Worm (Caenorhabditis elegans) whole organism, L4 larva: ENCODE data around the gene cest-8.

Experiments
- D1046.2 ChIP-seq: fragments of 200-800 bp; sonication (Bioruptor generic); IDR thresholded peaks from 2 replicates; pipeline ENCODE4 v1.3.6; 2022; ENCODE audit warnings: missing genetic modification characterization, missing compliant biosample characterization
- F49E8.2 ChIP-seq: sonication (generic microtip); optimal IDR thresholded peaks from 2 replicates; lab custom pipeline; 2016; ENCODE audit warnings: missing compliant biosample characterization, mild to moderate bottlenecking, missing genetic modification characterization, borderline replicate concordance
- R02D3.7 ChIP-seq: fragments of 150-350 bp; sonication (generic microtip); optimal IDR thresholded peaks from 3 replicates; lab custom pipeline; 2014; ENCODE audit warnings: missing biosample characterization, missing genetic modification characterization
- T26A8.4 ChIP-seq: fragments of 200-800 bp; sonication (Bioruptor generic); IDR thresholded peaks from 2 replicates; pipeline ENCODE4 v1.3.6; 2022; ENCODE audit warnings: missing genetic modification characterization, missing compliant biosample characterization
- Y5F2A.4 ChIP-seq: fragments of 200-800 bp; sonication (Bioruptor generic); optimal IDR thresholded peaks from 2 replicates; lab custom pipeline; 2018; ENCODE audit warnings: mild to moderate bottlenecking, missing genetic modification characterization, missing compliant biosample characterization
- aha-1 ChIP-seq: fragments of 150-350 bp; peaks from one replicate; lab custom pipeline; 2014; ENCODE audit warnings: missing biosample characterization, missing genetic modification characterization
- aly-2 ChIP-seq: sonication (generic microtip); optimal IDR thresholded peaks from 2 replicates; lab custom pipeline; 2018; ENCODE audit warnings: missing biosample characterization, missing genetic modification characterization
- ama-1 ChIP-seq: fragments of 150-350 bp; optimal IDR thresholded peaks from 2 replicates; lab custom pipeline; 2014; ENCODE audit warnings: inconsistent platforms, mixed read lengths
- cey-2 ChIP-seq: sonication (generic microtip); optimal IDR thresholded peaks from 3 replicates; lab custom pipeline; 2017; ENCODE audit warnings: missing genetic modification characterization, mild to moderate bottlenecking, missing compliant biosample characterization, antibody characterized with exemption, borderline replicate concordance; ENCODE audit not compliant: insufficient read depth
- daf-12 ChIP-seq: fragments of 150-350 bp; optimal IDR thresholded peaks from 2 replicates; lab custom pipeline; 2014; ENCODE audit warnings: missing biosample characterization, missing genetic modification reagents, missing genetic modification characterization
- daf-16 ChIP-seq, 3 experiments: sonication (generic microtip); optimal IDR thresholded peaks; 2 replicates each; lab custom pipeline; 2016 to 2017; ENCODE audit warnings: missing genetic modification characterization in 3 of 3, missing genetic modification reagents in 3 of 3, mild to moderate bottlenecking in 2 of 3, missing compliant biosample characterization in 2 of 3, missing biosample characterization in 1 of 3, moderate library complexity in 1 of 3
- daf-19 ChIP-seq: fragments of 200-800 bp; sonication (Bioruptor generic); conservative IDR thresholded peaks from 2 replicates; pipeline ENCODE4 v1.3.6; 2022; ENCODE audit warnings: missing genetic modification characterization, missing compliant biosample characterization
- dmd-6 ChIP-seq: fragments of 200-800 bp; sonication (Bioruptor generic); IDR thresholded peaks from 2 replicates; pipeline ENCODE4 v1.3.6; 2022; ENCODE audit warnings: missing genetic modification reagents, missing genetic modification characterization, missing compliant biosample characterization
- dmd-9 ChIP-seq: fragments of 200-800 bp; sonication (Bioruptor generic); IDR thresholded peaks from 2 replicates; pipeline ENCODE4 v1.3.6; 2022; ENCODE audit warnings: missing genetic modification reagents, missing genetic modification characterization, missing compliant biosample characterization
- dve-1 ChIP-seq: sonication (generic microtip); optimal IDR thresholded peaks from 2 replicates; lab custom pipeline; 2017; ENCODE audit warnings: antibody characterized with exemption, mild to moderate bottlenecking, missing genetic modification characterization, missing compliant biosample characterization; ENCODE audit not compliant: insufficient read depth
- egl-27 ChIP-seq: sonication (generic microtip); optimal IDR thresholded peaks from 3 replicates; lab custom pipeline; 2017; ENCODE audit warnings: missing biosample characterization, missing genetic modification reagents, missing genetic modification characterization
- hlh-11 ChIP-seq: fragments of 200-800 bp; sonication (Bioruptor generic); optimal IDR thresholded peaks from 2 replicates; lab custom pipeline; 2018; ENCODE audit warnings: mild to moderate bottlenecking, missing genetic modification characterization, missing compliant biosample characterization
- lim-7 ChIP-seq: fragments of 200-800 bp; sonication (Bioruptor generic); IDR thresholded peaks from 2 replicates; pipeline ENCODE4 v1.3.6; 2022; ENCODE audit warnings: missing genetic modification characterization, missing compliant biosample characterization
- lin-13 ChIP-seq: fragments of 150-350 bp; optimal IDR thresholded peaks from 2 replicates; lab custom pipeline; 2014; ENCODE audit warnings: missing biosample characterization, missing genetic modification reagents, missing genetic modification characterization
- lin-29 ChIP-seq: fragments of 200-800 bp; sonication (Bioruptor generic); IDR thresholded peaks from 2 replicates; pipeline ENCODE4 v1.3.6; 2022; ENCODE audit warnings: missing genetic modification reagents, missing genetic modification characterization, missing compliant biosample characterization
- lin-38 ChIP-seq: fragments of 200-800 bp; sonication (Bioruptor generic); IDR thresholded peaks from 2 replicates; pipeline ENCODE4 v1.3.6; 2022; ENCODE audit warnings: missing genetic modification reagents, missing genetic modification characterization, missing compliant biosample characterization
- madf-9 ChIP-seq: fragments of 200-800 bp; sonication (Bioruptor generic); conservative IDR thresholded peaks from 2 replicates; pipeline ENCODE4 v1.3.6; 2022; ENCODE audit warnings: missing genetic modification reagents, missing genetic modification characterization, missing compliant biosample characterization
- mdl-1 ChIP-seq, 2 experiments: fragments of 150-350 bp in 1 of 2; sonication (generic microtip) in 1 of 2; optimal IDR thresholded peaks; 2 replicates each; lab custom pipeline; 2014 to 2017; ENCODE audit warnings: missing biosample characterization in 2 of 2, missing genetic modification characterization in 2 of 2
- mdt-29 ChIP-seq: fragments of 200-800 bp; sonication (Bioruptor generic); IDR thresholded peaks from 2 replicates; pipeline ENCODE4 v1.3.6; 2022; ENCODE audit warnings: missing genetic modification reagents, missing genetic modification characterization, missing compliant biosample characterization
- mep-1 ChIP-seq: fragments of 150-350 bp; sonication (generic microtip); optimal IDR thresholded peaks from 3 replicates; lab custom pipeline; 2014; ENCODE audit warnings: missing biosample characterization, missing genetic modification characterization
- mxl-3 ChIP-seq: fragments of 200-800 bp; sonication (Bioruptor generic); optimal IDR thresholded peaks from 2 replicates; lab custom pipeline; 2018; ENCODE audit warnings: mild to moderate bottlenecking, missing genetic modification characterization, missing compliant biosample characterization
- nhr-28 ChIP-seq: fragments of 150-350 bp; optimal IDR thresholded peaks from 2 replicates; lab custom pipeline; 2014; ENCODE audit warnings: missing biosample characterization, missing genetic modification characterization
- nhr-48 ChIP-seq: sonication (generic microtip); optimal IDR thresholded peaks from 2 replicates; lab custom pipeline; 2016; ENCODE audit warnings: mild to moderate bottlenecking, missing genetic modification characterization, missing compliant biosample characterization
- nhr-6 ChIP-seq: fragments of 150-350 bp; optimal IDR thresholded peaks from 2 replicates; lab custom pipeline; 2014; ENCODE audit warnings: missing biosample characterization, missing genetic modification characterization
- php-3 ChIP-seq: fragments of 200-800 bp; sonication (Bioruptor generic); IDR thresholded peaks from 2 replicates; pipeline ENCODE4 v1.3.6; 2022; ENCODE audit warnings: missing genetic modification reagents, missing genetic modification characterization, missing compliant biosample characterization
- pqm-1 ChIP-seq: sonication (generic microtip); optimal IDR thresholded peaks from 2 replicates; lab custom pipeline; 2017; ENCODE audit warnings: missing biosample characterization, missing genetic modification characterization
- sdz-12 ChIP-seq: fragments of 200-800 bp; sonication (Bioruptor generic); optimal IDR thresholded peaks from 2 replicates; lab custom pipeline; 2018; ENCODE audit warnings: mild to moderate bottlenecking, missing genetic modification characterization, missing compliant biosample characterization
- set-16 ChIP-seq: fragments of 200-800 bp; sonication (Bioruptor generic); IDR thresholded peaks from 2 replicates; pipeline ENCODE4 v1.3.6; 2022; ENCODE audit warnings: missing genetic modification reagents, missing genetic modification characterization, missing compliant biosample characterization
- snpc-4 ChIP-seq: fragments of 150-350 bp; optimal IDR thresholded peaks from 2 replicates; lab custom pipeline; 2014; ENCODE audit warnings: missing biosample characterization, missing genetic modification characterization
- spr-1 ChIP-seq: sonication (generic microtip); optimal IDR thresholded peaks from 2 replicates; lab custom pipeline; 2016; ENCODE audit warnings: mild to moderate bottlenecking, missing genetic modification characterization, missing compliant biosample characterization
- spr-3 ChIP-seq: fragments of 200-800 bp; sonication (Bioruptor generic); optimal IDR thresholded peaks from 2 replicates; lab custom pipeline; 2018; ENCODE audit warnings: mild to moderate bottlenecking, missing genetic modification characterization, missing compliant biosample characterization
- tag-97 ChIP-seq: fragments of 200-800 bp; sonication (Bioruptor generic); IDR thresholded peaks from 2 replicates; pipeline ENCODE4 v1.3.6; 2022; ENCODE audit warnings: missing genetic modification characterization, missing compliant biosample characterization
- tra-1 ChIP-seq: fragments of 200-800 bp; sonication (Bioruptor generic); IDR thresholded peaks from 2 replicates; pipeline ENCODE4 v1.3.6; 2022; ENCODE audit warnings: missing genetic modification reagents, missing genetic modification characterization, missing compliant biosample characterization
- unc-39 ChIP-seq: sonication (generic microtip); optimal IDR thresholded peaks from 2 replicates; lab custom pipeline; 2017; ENCODE audit warnings: missing biosample characterization, missing genetic modification characterization
- unc-62 ChIP-seq, 3 experiments: fragments of 150-350 bp in 1 of 3; sonication (generic microtip); optimal IDR thresholded peaks in 2 of 3; peaks in 1 of 3; 1 replicate in 1 of 3; 2 replicates in 2 of 3; lab custom pipeline; 2014 to 2017; ENCODE audit warnings: missing biosample characterization in 3 of 3, missing genetic modification characterization in 3 of 3, missing genetic modification reagents in 3 of 3, missing genotype in 1 of 3
- zip-11 ChIP-seq: fragments of 200-800 bp; sonication (Bioruptor generic); IDR thresholded peaks from 2 replicates; pipeline ENCODE4 v1.3.6; 2022; ENCODE audit warnings: missing genetic modification characterization, missing compliant biosample characterization
- ztf-11 ChIP-seq: fragments of 150-350 bp; optimal IDR thresholded peaks from 2 replicates; lab custom pipeline; 2014; ENCODE audit warnings: missing biosample characterization, missing genetic modification characterization
- ztf-7 ChIP-seq: fragments of 150-350 bp; optimal IDR thresholded peaks from 2 replicates; lab custom pipeline; 2014; ENCODE audit warnings: missing biosample characterization, missing genetic modification characterization

The cest-8 gene

DNA sequence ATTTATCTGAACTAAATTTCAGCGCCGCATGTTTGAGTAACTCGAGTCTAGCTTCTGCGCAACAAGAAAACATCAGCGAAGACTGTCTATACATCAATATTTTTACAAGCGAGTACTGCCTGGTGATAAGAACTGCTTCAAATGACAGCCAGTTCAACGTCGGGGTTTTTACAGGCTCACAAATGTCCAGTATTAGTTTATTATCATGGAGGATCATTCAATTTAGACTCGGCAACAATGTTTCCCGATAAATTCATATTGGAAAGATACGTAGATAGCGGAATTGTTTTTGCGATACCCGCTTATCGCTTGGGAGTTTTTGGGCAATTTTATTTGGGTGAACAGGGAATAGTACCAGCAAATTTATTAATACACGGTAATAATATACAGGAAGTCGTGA, 10.9 kb downstream of the cest-8 start (continued):
- TF ChIP-seq aly-2, result no peak
- TF ChIP-seq dmd-9 (GFP tag; lab: Robert Waterston, UW), result no peak
- TF ChIP-seq cey-2 (tag; lab: Kevin White, UChicago), result no peak
- TF ChIP-seq sdz-12 (GFP tag; lab: Kevin White, UChicago), result no peak
- peak in 1 of 2 experiments; percentile 36 for TF ChIP-seq daf-16 (GFP tag; optimal IDR thresholded peaks at IDR 0.05; lab: Kevin White, UChicago)
- TF ChIP-seq daf-16 (tag; optimal IDR thresholded peaks at IDR 0.05; lab: Kevin White, UChicago), result peak; percentile 95
- TF ChIP-seq D1046.2 (GFP tag; lab: Robert Waterston, UW), result no peak
- no peak for TF ChIP-seq spr-1 (tag; lab: Kevin White, UChicago)
- TF ChIP-seq T26A8.4 (GFP tag; lab: Robert Waterston, UW), result no peak
- no peak for TF ChIP-seq tag-97 (GFP tag; lab: Robert Waterston, UW)
- peak; percentile 29 for TF ChIP-seq nhr-48 (tag; lab: Kevin White, UChicago)
- TF ChIP-seq dmd-6 (GFP tag; lab: Robert Waterston, UW), result peak; percentile 79
- no peak for TF ChIP-seq ztf-7
- no peak for TF ChIP-seq madf-9 (GFP tag; lab: Robert Waterston, UW)
- no peak for TF ChIP-seq mep-1
- TF ChIP-seq dve-1 (tag; lab: Kevin White, UChicago), result peak; percentile 71
- no peak for TF ChIP-seq R02D3.7 (tag; lab: Kevin White, UChicago)
- peak; percentile 90 for TF ChIP-seq php-3
- TF ChIP-seq zip-11 (GFP tag; lab: Robert Waterston, UW), result no peak
- no peak for TF ChIP-seq lin-13 (GFP tag; lab: Kevin White, UChicago)
- TF ChIP-seq set-16 (GFP tag; lab: Robert Waterston, UW), result no peak

DNA sequence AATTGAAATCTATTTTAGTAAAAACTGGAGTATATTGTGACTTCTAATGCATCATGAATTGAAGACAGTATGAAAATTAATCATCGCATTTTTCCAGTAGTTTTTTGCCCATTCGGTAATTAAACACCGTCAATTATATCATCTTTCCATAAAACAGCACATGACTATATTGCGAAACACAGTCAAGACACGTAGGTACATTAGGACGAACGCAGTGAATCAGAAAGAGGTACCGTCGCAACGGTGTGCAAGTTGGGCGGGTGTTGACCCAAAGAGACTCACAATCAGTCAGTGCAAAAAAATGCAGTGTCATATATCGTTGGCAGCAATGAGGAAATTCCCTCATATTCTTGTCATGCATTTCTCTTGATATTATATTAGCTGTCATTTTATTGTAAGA, 15.0 kb downstream of the cest-8 start:
- TF ChIP-seq pqm-1 (tag; lab: Kevin White, UChicago) (peak; percentile 21), nhr-48 (tag; lab: Kevin White, UChicago) (no peak), mdl-1 (tag; optimal IDR thresholded peaks at IDR 0.05; lab: Kevin White, UChicago) (peak in 1 of 2 experiments; percentile 47), tag-97 (GFP tag; lab: Robert Waterston, UW) (no peak), hlh-11 (tag; lab: Kevin White, UChicago) (peak; percentile 5), nhr-28 (tag; lab: Kevin White, UChicago) (peak; percentile 16), nhr-6 (tag; lab: Kevin White, UChicago) (peak; percentile 74), tra-1 (GFP tag; lab: Robert Waterston, UW) (no peak), ama-1 (lab: Kevin White, UChicago) (no peak), daf-16 (GFP tag; optimal IDR thresholded peaks at IDR 0.05; lab: Kevin White, UChicago) (no peak), daf-16 (tag; optimal IDR thresholded peaks at IDR 0.05; lab: Kevin White, UChicago) (peak; percentile 61), aha-1 (tag; lab: Kevin White, UChicago) (peak; percentile 5), dmd-9 (GFP tag; lab: Robert Waterston, UW) (no peak), dve-1 (tag; lab: Kevin White, UChicago) (peak; percentile 28), set-16 (GFP tag; lab: Robert Waterston, UW) (no peak), daf-12 (no peak), lin-29 (GFP tag; lab: Robert Waterston, UW) (no peak), unc-39 (tag; lab: Kevin White, UChicago) (no peak), mdt-29 (GFP tag; lab: Robert Waterston, UW) (no peak)

DNA sequence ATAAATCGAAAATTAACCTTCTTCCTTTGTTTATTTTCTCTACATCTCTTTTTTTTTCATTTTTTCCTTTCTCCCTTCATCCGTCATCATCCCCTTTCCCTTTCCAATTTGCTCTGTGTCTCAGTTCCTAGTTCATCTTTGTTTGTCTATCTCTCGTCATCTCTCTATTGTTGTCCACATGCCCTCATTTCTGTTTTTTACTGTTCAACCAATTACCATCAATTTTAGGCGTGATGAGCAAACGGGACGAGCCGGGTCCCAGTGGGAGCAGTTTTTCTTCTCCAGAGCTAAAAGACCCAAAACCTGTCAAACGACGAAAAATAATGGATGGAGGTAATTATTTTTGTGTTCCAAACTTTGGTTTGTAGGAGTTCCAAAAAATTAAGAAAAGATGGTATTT, 15.9 kb downstream of the cest-8 start, which contains the start of gene C23H4.6:
Gene C23H4.6 (plus strand): TSS at position 219 of the 400 bp plus-strand sequence.
- TF ChIP-seq spr-3 (GFP tag; lab: Kevin White, UChicago), result no peak
- TF ChIP-seq daf-12, result no peak
- no peak for TF ChIP-seq egl-27
- no peak for TF ChIP-seq aly-2
- no peak for TF ChIP-seq hlh-11 (tag; lab: Kevin White, UChicago)
- no peak for TF ChIP-seq mxl-3
- TF ChIP-seq F49E8.2 (tag; lab: Kevin White, UChicago), result no peak
- TF ChIP-seq Y5F2A.4 (GFP tag; lab: Kevin White, UChicago), result no peak
- TF ChIP-seq unc-39 (tag; lab: Kevin White, UChicago), result no peak
- no peak for TF ChIP-seq daf-19 (GFP tag; lab: Robert Waterston, UW)
- no peak for TF ChIP-seq snpc-4 (tag; lab: Kevin White, UChicago)
- peak; percentile 92 for TF ChIP-seq aha-1 (tag; lab: Kevin White, UChicago)
- no peak for TF ChIP-seq mdl-1 (tag; optimal IDR thresholded peaks at IDR 0.05; lab: Kevin White, UChicago)
- peak in 1 of 2 experiments; percentile 6 for TF ChIP-seq unc-62 (GFP tag; optimal IDR thresholded peaks at IDR 0.05 in 1 of 2; lab: Kevin White, UChicago)
- TF ChIP-seq unc-62 (tag; optimal IDR thresholded peaks at IDR 0.05; lab: Kevin White, UChicago), result no peak
- no peak for TF ChIP-seq ztf-11 (tag; lab: Kevin White, UChicago)
- TF ChIP-seq lim-7, result no peak
- no peak for TF ChIP-seq lin-38
- TF ChIP-seq, all 104 proteins: peak for 2
